Worm (Caenorhabditis elegans) whole organism, L4/young adult: ENCODE results near the gene frm-7.

Experiments
- W03F9.2 ChIP-seq: fragments of 150-350 bp; optimal IDR thresholded peaks from 2 replicates; lab custom pipeline; 2014; ENCODE audit warnings: missing biosample characterization, missing genetic modification characterization
- dao-5 ChIP-seq: sonication (generic microtip); optimal IDR thresholded peaks from 2 replicates; lab custom pipeline; 2016; ENCODE audit warnings: missing genotype, missing genetic modification characterization, moderate library complexity, missing compliant biosample characterization
- him-1 ChIP-seq: sonication (generic microtip); optimal IDR thresholded peaks from 2 replicates; lab custom pipeline; 2016; ENCODE audit warnings: missing genotype, missing genetic modification reagents, missing genetic modification characterization, missing compliant biosample characterization

- TF ChIP-seq him-1 (peak; percentile 83), dao-5 (tag; lab: Kevin White, UChicago) (no peak), W03F9.2 (tag; lab: Kevin White, UChicago) (peak; percentile 96)
Measured at ce11 chrV:12343419-12343969, 41.2 kb downstream of the frm-7 start, which contains the start of gene tomm-20.
